Worm (Caenorhabditis elegans) whole organism, mixed stage, embryonic: ENCODE results near the gene srh-298.

ENCODE experiments used
- M03D4.4 ChIP-seq: sonication (generic microtip); optimal IDR thresholded peaks from 2 replicates; lab custom pipeline; 2017; ENCODE audit warnings: mild to moderate bottlenecking, missing genetic modification characterization, missing compliant biosample characterization
- bed-3 ChIP-seq: fragments of 200-800 bp; sonication (Bioruptor generic); optimal IDR thresholded peaks from 3 replicates; lab custom pipeline; 2018; ENCODE audit warnings: mild to moderate bottlenecking, missing genetic modification characterization, moderate library complexity, missing compliant biosample characterization
- blmp-1 ChIP-seq: fragments of 150-350 bp; optimal IDR thresholded peaks from 2 replicates; lab custom pipeline; 2014; ENCODE audit warnings: missing biosample characterization, missing genetic modification characterization
- ceh-39 ChIP-seq: fragments of 150-350 bp; optimal IDR thresholded peaks from 2 replicates; lab custom pipeline; 2014; ENCODE audit warnings: missing biosample characterization, missing genetic modification characterization
- ceh-43 ChIP-seq: fragments of 200-800 bp; sonication (Bioruptor generic); optimal IDR thresholded peaks from 2 replicates; lab custom pipeline; 2018; ENCODE audit warnings: mild to moderate bottlenecking, missing genetic modification characterization, moderate library complexity, missing compliant biosample characterization
- ceh-83 ChIP-seq: fragments of 200-800 bp; sonication (Bioruptor generic); optimal IDR thresholded peaks from 2 replicates; lab custom pipeline; 2018; ENCODE audit warnings: mild to moderate bottlenecking, missing genetic modification characterization, missing compliant biosample characterization
- ces-1 ChIP-seq: fragments of 150-350 bp; optimal IDR thresholded peaks from 2 replicates; lab custom pipeline; 2014; ENCODE audit warnings: missing biosample characterization, missing genetic modification reagents, missing genetic modification characterization
- drap-1 ChIP-seq: fragments of 200-800 bp; sonication (Bioruptor generic); optimal IDR thresholded peaks from 3 replicates; lab custom pipeline; 2018; ENCODE audit warnings: mild to moderate bottlenecking, missing genetic modification characterization, missing compliant biosample characterization
- elt-1 ChIP-seq: sonication (generic microtip); optimal IDR thresholded peaks from 2 replicates; lab custom pipeline; 2017; ENCODE audit warnings: missing genetic modification characterization, mild to moderate bottlenecking, missing compliant biosample characterization, antibody characterized with exemption, moderate library complexity, borderline replicate concordance; ENCODE audit not compliant: insufficient read depth
- elt-3 ChIP-seq: fragments of 150-350 bp; optimal IDR thresholded peaks from 2 replicates; lab custom pipeline; 2014; ENCODE audit warnings: missing biosample characterization, missing genetic modification characterization
- flh-1 ChIP-seq: fragments of 200-800 bp; sonication (Bioruptor generic); optimal IDR thresholded peaks from 2 replicates; lab custom pipeline; 2018; ENCODE audit warnings: mild to moderate bottlenecking, missing genetic modification characterization, moderate library complexity, missing compliant biosample characterization
- ham-2 ChIP-seq: fragments of 200-800 bp; sonication (Bioruptor generic); optimal IDR thresholded peaks from 2 replicates; lab custom pipeline; 2018; ENCODE audit warnings: mild to moderate bottlenecking, missing genetic modification characterization, missing compliant biosample characterization
- hlh-1 ChIP-seq: fragments of 150-350 bp; optimal IDR thresholded peaks from 2 replicates; lab custom pipeline; 2014; ENCODE audit warnings: missing biosample characterization, missing genetic modification reagents, missing genetic modification characterization
- lin-13 ChIP-seq: fragments of 150-350 bp; optimal IDR thresholded peaks from 2 replicates; lab custom pipeline; 2014; ENCODE audit warnings: missing biosample characterization, missing genetic modification characterization
- lin-32 ChIP-seq: fragments of 200-800 bp; sonication (Bioruptor generic); optimal IDR thresholded peaks from 2 replicates; lab custom pipeline; 2018; ENCODE audit warnings: mild to moderate bottlenecking, missing genetic modification characterization, missing compliant biosample characterization
- mab-5 ChIP-seq: fragments of 150-350 bp; optimal IDR thresholded peaks from 2 replicates; lab custom pipeline; 2014; ENCODE audit warnings: missing biosample characterization, missing genetic modification characterization
- mep-1 ChIP-seq: fragments of 150-350 bp; optimal IDR thresholded peaks from 2 replicates; lab custom pipeline; 2017; ENCODE audit warnings: missing biosample characterization, missing genetic modification reagents, missing genetic modification characterization, inconsistent platforms
- mls-2 ChIP-seq: sonication (generic microtip); optimal IDR thresholded peaks from 2 replicates; lab custom pipeline; 2016; ENCODE audit warnings: mild to moderate bottlenecking, missing genetic modification characterization, moderate library complexity, missing compliant biosample characterization
- nhr-12 ChIP-seq: fragments of 150-350 bp; optimal IDR thresholded peaks from 2 replicates; lab custom pipeline; 2014; ENCODE audit warnings: missing biosample characterization, missing genetic modification characterization
- nhr-2 ChIP-seq: fragments of 150-350 bp; optimal IDR thresholded peaks from 2 replicates; lab custom pipeline; 2014; ENCODE audit warnings: missing biosample characterization, missing genetic modification characterization
- nhr-237 ChIP-seq: fragments of 150-350 bp; optimal IDR thresholded peaks from 2 replicates; lab custom pipeline; 2014; ENCODE audit warnings: missing biosample characterization, missing genetic modification characterization
- nhr-28 ChIP-seq: fragments of 150-350 bp; optimal IDR thresholded peaks from 2 replicates; lab custom pipeline; 2014; ENCODE audit warnings: missing biosample characterization, missing genetic modification characterization
- pha-4 ChIP-seq: fragments of 150-350 bp; optimal IDR thresholded peaks from 2 replicates; lab custom pipeline; 2018; ENCODE audit warnings: missing biosample characterization, missing genetic modification reagents, missing genetic modification characterization
- snpc-4 ChIP-seq: fragments of 150-350 bp; optimal IDR thresholded peaks from 2 replicates; lab custom pipeline; 2014; ENCODE audit warnings: missing biosample characterization, missing genetic modification characterization
- sptf-1 ChIP-seq: sonication (generic microtip); optimal IDR thresholded peaks from 2 replicates; lab custom pipeline; 2017; ENCODE audit warnings: mild to moderate bottlenecking, missing genetic modification characterization, moderate library complexity, missing compliant biosample characterization
- tbx-8 ChIP-seq: fragments of 200-800 bp; sonication (Bioruptor generic); optimal IDR thresholded peaks from 2 replicates; lab custom pipeline; 2018; ENCODE audit warnings: mild to moderate bottlenecking, missing genetic modification characterization, moderate library complexity, missing compliant biosample characterization
- unc-39 ChIP-seq: fragments of 150-350 bp; optimal IDR thresholded peaks from 2 replicates; lab custom pipeline; 2014; ENCODE audit warnings: missing biosample characterization, missing genetic modification characterization
- zip-8 ChIP-seq: fragments of 150-350 bp; optimal IDR thresholded peaks from 2 replicates; lab custom pipeline; 2014; ENCODE audit warnings: missing biosample characterization, missing genetic modification characterization
- ztf-11 ChIP-seq: fragments of 150-350 bp; optimal IDR thresholded peaks from 2 replicates; lab custom pipeline; 2014; ENCODE audit warnings: missing biosample characterization, missing genetic modification characterization

Gene srh-298

ce11 chrV:17818567-17818966 is at the start of gene srh-298:
TSS of gene srh-298 (plus strand) at chrV:17818867.
- no peak for TF ChIP-seq M03D4.4 (tag; lab: Kevin White, UChicago)
- TF ChIP-seq ceh-43 (GFP tag; lab: Kevin White, UChicago), result no peak
- no peak for TF ChIP-seq bed-3 (GFP tag; lab: Kevin White, UChicago)
- no peak for TF ChIP-seq zip-8 (tag; lab: Kevin White, UChicago)
- no peak for TF ChIP-seq mep-1 (tag; lab: Kevin White, UChicago)
- TF ChIP-seq ztf-11 (tag; lab: Kevin White, UChicago), result no peak
- no peak for TF ChIP-seq hlh-1
- no peak for TF ChIP-seq ces-1 (GFP tag; lab: Kevin White, UChicago)
- no peak for TF ChIP-seq ceh-83
- no peak for TF ChIP-seq ham-2
- TF ChIP-seq mab-5 (tag; lab: Kevin White, UChicago), result no peak
- no peak for TF ChIP-seq unc-39 (tag; lab: Kevin White, UChicago)
- TF ChIP-seq tbx-8 (GFP tag; lab: Kevin White, UChicago), result no peak
- no peak for TF ChIP-seq lin-13 (tag; lab: Kevin White, UChicago)
- no peak for TF ChIP-seq ceh-39 (tag; lab: Kevin White, UChicago)
- TF ChIP-seq blmp-1 (tag; lab: Kevin White, UChicago), result no peak
- TF ChIP-seq elt-3 (tag; lab: Kevin White, UChicago), result no peak
- TF ChIP-seq flh-1 (GFP tag; lab: Kevin White, UChicago), result no peak
- no peak for TF ChIP-seq nhr-28 (tag; lab: Kevin White, UChicago)

ce11 chrV:17773108-17773507 is 45.6 kb upstream of the srh-298 start, which contains the start of gene sre-21:
TSS of gene sre-21 (minus strand) at chrV:17773208.
- no peak for TF ChIP-seq ztf-11 (tag; lab: Kevin White, UChicago)
- TF ChIP-seq drap-1, result no peak
- no peak for TF ChIP-seq sptf-1 (tag; lab: Kevin White, UChicago)
- no peak for TF ChIP-seq lin-13 (tag; lab: Kevin White, UChicago)

ce11 chrV:17777127-17777526 is 41.5 kb upstream of the srh-298 start, which contains the start of gene ddo-1:
TSS of gene ddo-1 (minus strand) at chrV:17777227.
- TF ChIP-seq lin-13 (tag; lab: Kevin White, UChicago) (no peak), mls-2 (tag; lab: Kevin White, UChicago) (no peak), nhr-2 (tag; lab: Kevin White, UChicago) (no peak)
- TF ChIP-seq, all 35 proteins: peak for 0

- TF ChIP-seq snpc-4 (no peak), tbx-8 (GFP tag; lab: Kevin White, UChicago) (no peak), zip-8 (tag; lab: Kevin White, UChicago) (no peak), mab-5 (tag; lab: Kevin White, UChicago) (no peak), M03D4.4 (tag; lab: Kevin White, UChicago) (no peak), nhr-28 (tag; lab: Kevin White, UChicago) (no peak)
- TF ChIP-seq, all 35 proteins: peak for 0
Measured at ce11 chrV:17777624-17778023, 41.0 kb upstream of the srh-298 start, which contains the start of gene C47A10.12. TSS of gene C47A10.12 (plus strand) at chrV:17777924.

ce11 chrV:17780285-17780684 is 38.4 kb upstream of the srh-298 start:
- TF ChIP-seq blmp-1 (tag; lab: Kevin White, UChicago), result no peak
- TF ChIP-seq mls-2 (tag; lab: Kevin White, UChicago), result no peak

ce11 chrV:17783542-17783941 is 35.1 kb upstream of the srh-298 start, which contains the start of gene srab-12:
TSS of gene srab-12 (minus strand) at chrV:17783642.
- TF ChIP-seq ztf-11 (tag; lab: Kevin White, UChicago) (no peak), lin-13 (tag; lab: Kevin White, UChicago) (no peak), blmp-1 (tag; lab: Kevin White, UChicago) (no peak), flh-1 (GFP tag; lab: Kevin White, UChicago) (no peak), nhr-12 (no peak), zip-8 (tag; lab: Kevin White, UChicago) (no peak), ces-1 (GFP tag; lab: Kevin White, UChicago) (no peak), hlh-1 (no peak), tbx-8 (GFP tag; lab: Kevin White, UChicago) (no peak), ceh-39 (tag; lab: Kevin White, UChicago) (no peak), ceh-83 (no peak), ham-2 (no peak), M03D4.4 (tag; lab: Kevin White, UChicago) (no peak), nhr-237 (tag; lab: Kevin White, UChicago) (no peak), pha-4 (no peak), mep-1 (tag; lab: Kevin White, UChicago) (no peak), lin-32 (GFP tag; lab: Kevin White, UChicago) (no peak), snpc-4 (no peak), elt-1 (tag; lab: Kevin White, UChicago) (no peak), mab-5 (tag; lab: Kevin White, UChicago) (no peak)
